Worm (Caenorhabditis elegans) whole organism, L1 larva: ENCODE measurements around the gene K08E5.5.
A peak's percentile ranks its signal among the peaks of the same experiment; 100 is the strongest.

ENCODE experiments used
- C04F5.9 ChIP-seq: sonication (generic microtip); optimal IDR thresholded peaks from 2 replicates; lab custom pipeline; 2016; ENCODE audit warnings: missing genetic modification characterization, missing compliant biosample characterization
- C16A3.4 ChIP-seq: fragments of 150-350 bp; optimal IDR thresholded peaks from 2 replicates; lab custom pipeline; 2014; ENCODE audit warnings: missing biosample characterization, missing genetic modification characterization
- ama-1 ChIP-seq: fragments of 150-350 bp; optimal IDR thresholded peaks from 2 replicates; lab custom pipeline; 2014
- ceh-63 ChIP-seq: fragments of 200-800 bp; sonication (Bioruptor generic); optimal IDR thresholded peaks from 2 replicates; lab custom pipeline; 2018; ENCODE audit warnings: mild to moderate bottlenecking, missing genetic modification characterization, missing compliant biosample characterization
- ceh-8 ChIP-seq: fragments of 200-800 bp; sonication (Bioruptor generic); optimal IDR thresholded peaks from 2 replicates; lab custom pipeline; 2018; ENCODE audit warnings: mild to moderate bottlenecking, missing genetic modification characterization, moderate library complexity, missing compliant biosample characterization
- ceh-82 ChIP-seq, 3 experiments: fragments of 150-350 bp in 1 of 3; sonication (generic microtip) in 2 of 3; optimal IDR thresholded peaks; 2 replicates each; lab custom pipeline; 2014 to 2017; ENCODE audit warnings: missing biosample characterization in 3 of 3, missing genetic modification characterization in 3 of 3
- ceh-88 ChIP-seq: fragments of 200-800 bp; sonication (Bioruptor generic); IDR thresholded peaks from 2 replicates; pipeline ENCODE4 v1.3.6; 2022; ENCODE audit warnings: missing genetic modification characterization, missing compliant biosample characterization
- dpl-1 ChIP-seq, 3 experiments: fragments of 150-350 bp in 2 of 3; sonication (generic microtip) in 1 of 3; optimal IDR thresholded peaks; 2 replicates each; lab custom pipeline; 2014 to 2017; ENCODE audit warnings: missing biosample characterization in 3 of 3, missing genetic modification characterization in 3 of 3, missing genetic modification reagents in 3 of 3
- efl-1 ChIP-seq, 4 experiments: fragments of 150-350 bp; optimal IDR thresholded peaks in 3 of 4; peaks in 1 of 4; 1 replicate in 1 of 4; 2 replicates in 3 of 4; lab custom pipeline; 2014; ENCODE audit warnings: missing biosample characterization in 2 of 4, missing genetic modification characterization in 2 of 4, missing genetic modification reagents in 2 of 4
- egl-13 ChIP-seq: sonication (generic microtip); optimal IDR thresholded peaks from 2 replicates; lab custom pipeline; 2016; ENCODE audit warnings: missing genotype, missing genetic modification reagents, missing genetic modification characterization, missing compliant biosample characterization
- egl-27 ChIP-seq, 2 experiments: fragments of 150-350 bp in 1 of 2; sonication (generic microtip); optimal IDR thresholded peaks; 3 replicates each; lab custom pipeline; 2017 to 2018; ENCODE audit warnings: missing biosample characterization in 2 of 2, missing genetic modification characterization in 2 of 2, missing genetic modification reagents in 2 of 2
- ets-5 ChIP-seq: fragments of 200-800 bp; sonication (Bioruptor generic); IDR thresholded peaks from 2 replicates; pipeline ENCODE4 v1.3.6; 2022; ENCODE audit warnings: missing genetic modification characterization, missing compliant biosample characterization
- fkh-4 ChIP-seq: sonication (generic microtip); optimal IDR thresholded peaks from 2 replicates; lab custom pipeline; 2016; ENCODE audit warnings: missing compliant biosample characterization, missing genetic modification characterization, borderline replicate concordance
- fkh-8 ChIP-seq: sonication (generic microtip); optimal IDR thresholded peaks from 2 replicates; lab custom pipeline; 2016; ENCODE audit warnings: mild to moderate bottlenecking, missing genetic modification characterization, missing compliant biosample characterization
- grh-1 ChIP-seq: fragments of 200-800 bp; sonication (Bioruptor generic); IDR thresholded peaks from 2 replicates; pipeline ENCODE4 v1.3.6; 2022; ENCODE audit warnings: missing genetic modification reagents, missing genetic modification characterization, missing compliant biosample characterization
- hlh-17 ChIP-seq: fragments of 200-800 bp; sonication (Bioruptor generic); optimal IDR thresholded peaks from 2 replicates; lab custom pipeline; 2018; ENCODE audit warnings: missing genetic modification characterization, mild to moderate bottlenecking, missing compliant biosample characterization, moderate library complexity, borderline replicate concordance
- hlh-4 ChIP-seq: sonication (generic microtip); optimal IDR thresholded peaks from 2 replicates; lab custom pipeline; 2016; ENCODE audit warnings: mild to moderate bottlenecking, missing genetic modification characterization, missing compliant biosample characterization
- jun-1 ChIP-seq: fragments of 150-350 bp; optimal IDR thresholded peaks from 2 replicates; lab custom pipeline; 2014; ENCODE audit warnings: missing biosample characterization, missing genetic modification reagents, missing genetic modification characterization
- lin-13 ChIP-seq: fragments of 150-350 bp; optimal IDR thresholded peaks from 2 replicates; lab custom pipeline; 2014; ENCODE audit warnings: missing biosample characterization, missing genetic modification reagents, missing genetic modification characterization
- lin-14 ChIP-seq: fragments of 200-800 bp; sonication (Bioruptor generic); optimal IDR thresholded peaks from 2 replicates; lab custom pipeline; 2018; ENCODE audit warnings: mild to moderate bottlenecking, missing genetic modification characterization, moderate library complexity, missing compliant biosample characterization
- lin-15B ChIP-seq: fragments of 150-350 bp; sonication (generic microtip); optimal IDR thresholded peaks from 3 replicates; lab custom pipeline; 2014; ENCODE audit warnings: missing biosample characterization, missing genetic modification characterization
- lin-39 ChIP-seq: fragments of 150-350 bp; optimal IDR thresholded peaks from 2 replicates; lab custom pipeline; 2014; ENCODE audit warnings: missing biosample characterization, missing genetic modification reagents, missing genetic modification characterization
- lir-3 ChIP-seq: sonication (generic microtip); optimal IDR thresholded peaks from 2 replicates; lab custom pipeline; 2016; ENCODE audit warnings: mild to moderate bottlenecking, missing genetic modification characterization, moderate library complexity, missing compliant biosample characterization; ENCODE audit not compliant: poor library complexity
- lsy-2 ChIP-seq, 2 experiments: fragments of 150-350 bp; optimal IDR thresholded peaks; 2 replicates each; lab custom pipeline; 2014; ENCODE audit warnings: missing biosample characterization in 2 of 2, missing genetic modification characterization in 2 of 2
- mef-2 ChIP-seq: fragments of 150-350 bp; optimal IDR thresholded peaks from 2 replicates; lab custom pipeline; 2014; ENCODE audit warnings: missing biosample characterization, missing genetic modification characterization
- nhr-19 ChIP-seq: fragments of 200-800 bp; sonication (Bioruptor generic); conservative IDR thresholded peaks from 2 replicates; pipeline ENCODE4 v1.3.6; 2022; ENCODE audit warnings: missing genetic modification characterization, missing compliant biosample characterization
- nhr-20 ChIP-seq: sonication (generic microtip); optimal IDR thresholded peaks from 2 replicates; lab custom pipeline; 2016; ENCODE audit warnings: mild to moderate bottlenecking, missing genetic modification characterization, missing compliant biosample characterization
- nhr-76 ChIP-seq: sonication (generic microtip); optimal IDR thresholded peaks from 2 replicates; lab custom pipeline; 2017; ENCODE audit warnings: missing biosample characterization, missing genetic modification characterization
- nhr-84 ChIP-seq: sonication (generic microtip); optimal IDR thresholded peaks from 2 replicates; lab custom pipeline; 2017; ENCODE audit warnings: missing biosample characterization, missing genetic modification characterization
- nhr-85 ChIP-seq: sonication (generic microtip); peaks from one replicate; lab custom pipeline; 2016; ENCODE audit warnings: missing genetic modification characterization, inconsistent platforms, missing compliant biosample characterization
- nhr-90 ChIP-seq: sonication (generic microtip); optimal IDR thresholded peaks from 2 replicates; lab custom pipeline; 2016; ENCODE audit warnings: mild to moderate bottlenecking, missing genetic modification characterization, missing compliant biosample characterization; ENCODE audit not compliant: poor library complexity
- pag-3 ChIP-seq: sonication (generic microtip); optimal IDR thresholded peaks from 2 replicates; lab custom pipeline; 2017; ENCODE audit warnings: missing genetic modification characterization, mild to moderate bottlenecking, missing compliant biosample characterization, antibody characterized with exemption, borderline replicate concordance; ENCODE audit not compliant: insufficient read depth
- pqm-1 ChIP-seq: sonication (generic microtip); optimal IDR thresholded peaks from 3 replicates; lab custom pipeline; 2017; ENCODE audit warnings: missing biosample characterization, missing genetic modification characterization
- skn-1 ChIP-seq: fragments of 150-350 bp; optimal IDR thresholded peaks from 2 replicates; lab custom pipeline; 2014; ENCODE audit warnings: missing biosample characterization, missing genetic modification characterization
- unc-130 ChIP-seq: fragments of 150-350 bp; optimal IDR thresholded peaks from 2 replicates; lab custom pipeline; 2017; ENCODE audit warnings: missing biosample characterization, missing genetic modification characterization, inconsistent platforms
- unc-30 ChIP-seq: sonication (generic microtip); optimal IDR thresholded peaks from 2 replicates; lab custom pipeline; 2017; ENCODE audit warnings: missing biosample characterization, missing genetic modification characterization
- unc-62 ChIP-seq: fragments of 150-350 bp; optimal IDR thresholded peaks from 2 replicates; lab custom pipeline; 2014; ENCODE audit warnings: missing biosample characterization, missing genetic modification reagents, missing genetic modification characterization
- vab-15 ChIP-seq: sonication (generic microtip); optimal IDR thresholded peaks from 2 replicates; lab custom pipeline; 2017; ENCODE audit warnings: missing genotype, mild to moderate bottlenecking, missing genetic modification characterization, missing compliant biosample characterization
- xbp-1 ChIP-seq: sonication (generic microtip); optimal IDR thresholded peaks from 2 replicates; lab custom pipeline; 2016; ENCODE audit warnings: missing genetic modification characterization, missing compliant biosample characterization
- zag-1 ChIP-seq: fragments of 150-350 bp; optimal IDR thresholded peaks from 2 replicates; lab custom pipeline; 2014; ENCODE audit warnings: missing biosample characterization, missing genetic modification characterization
- ztf-11 ChIP-seq, 2 experiments: sonication (generic microtip); optimal IDR thresholded peaks; 2 replicates each; lab custom pipeline; 2016 to 2017; ENCODE audit warnings: missing genetic modification characterization in 2 of 2, missing biosample characterization in 1 of 2, missing compliant biosample characterization in 1 of 2

The K08E5.5 gene

DNA sequence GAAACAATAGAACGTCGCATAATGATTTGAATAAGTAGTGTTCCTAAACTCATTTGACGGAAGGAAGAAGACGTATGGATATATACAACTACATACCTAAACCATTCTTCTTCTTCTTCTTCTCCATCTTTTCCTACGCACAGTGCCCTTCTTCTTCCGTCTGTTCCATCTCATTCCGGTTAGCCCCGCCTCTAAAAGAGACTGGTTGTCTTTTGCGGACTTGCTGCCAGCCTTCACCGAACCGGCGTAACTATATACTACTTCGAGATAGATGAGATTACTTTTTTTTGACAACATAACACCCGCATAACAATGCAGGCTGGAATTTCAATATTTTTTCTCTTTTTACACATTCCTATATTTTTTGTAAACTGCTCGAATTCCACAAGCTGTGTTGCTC, at the start of gene K08E5.5, which contains the start of gene mua-3:
K08E5.5 (minus strand) TSS at position 101 of the 400 bp plus-strand sequence.
mua-3 (plus strand) TSS at position 313 of the 400 bp plus-strand sequence.
- TF ChIP-seq ceh-88 (GFP tag; lab: Robert Waterston, UW), result no peak
- no peak for TF ChIP-seq nhr-19 (GFP tag; lab: Robert Waterston, UW)
- no peak for TF ChIP-seq lin-14 (GFP tag; lab: Kevin White, UChicago)
- no peak for TF ChIP-seq hlh-17

DNA sequence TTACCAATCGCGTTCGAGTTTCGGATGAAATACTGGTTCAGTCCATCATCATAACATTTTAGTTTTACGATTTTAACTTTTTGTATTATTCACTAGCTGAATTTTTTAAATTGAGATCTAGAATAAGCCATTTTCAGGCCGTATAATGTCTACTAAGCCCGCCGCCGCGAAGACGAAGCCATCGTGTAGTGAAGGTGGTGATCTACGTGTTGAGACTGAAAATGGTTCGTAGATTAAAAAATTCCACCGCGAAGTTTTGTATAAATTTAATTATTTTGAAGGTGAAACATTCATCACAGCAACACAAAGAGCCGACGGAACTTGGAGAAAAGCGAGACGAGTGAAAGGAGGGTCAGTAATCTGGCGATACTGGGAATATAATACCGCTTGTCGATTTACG, 49.4 kb upstream of the K08E5.5 start, which contains the start of gene T20G5.9:
T20G5.9 (plus strand) TSS at position 138 of the 400 bp plus-strand sequence.
- TF ChIP-seq xbp-1 (tag; lab: Kevin White, UChicago), result no peak
- peak; percentile 19 for TF ChIP-seq ama-1 (lab: Kevin White, UChicago)

DNA sequence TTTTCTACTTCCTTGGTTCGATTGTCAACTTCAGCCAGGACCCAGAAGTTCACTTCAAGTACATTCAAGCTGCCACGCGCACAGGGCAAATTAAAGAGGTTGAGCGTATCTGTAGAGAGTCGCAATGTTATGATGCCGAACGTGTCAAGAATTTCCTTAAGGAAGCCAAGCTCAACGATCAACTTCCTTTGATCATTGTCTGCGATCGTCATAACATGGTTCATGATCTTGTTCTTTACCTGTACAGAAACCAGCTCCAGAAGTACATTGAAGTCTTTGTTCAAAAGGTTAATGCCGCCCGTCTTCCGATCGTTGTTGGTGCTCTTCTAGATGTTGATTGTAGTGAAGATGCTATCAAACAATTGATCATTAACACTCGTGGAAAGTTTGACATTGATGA, 46.1 kb upstream of the K08E5.5 start:
- TF ChIP-seq pqm-1 (tag; lab: Kevin White, UChicago), result no peak
- no peak for TF ChIP-seq ets-5 (GFP tag; lab: Robert Waterston, UW)
- no peak for TF ChIP-seq pag-3
- TF ChIP-seq lir-3 (tag; lab: Kevin White, UChicago), result no peak
- no peak for TF ChIP-seq nhr-90 (tag; lab: Kevin White, UChicago)
- no peak for TF ChIP-seq efl-1 (optimal IDR thresholded peaks at IDR 0.05; lab: Kevin White, UChicago)
- peak in 1 of 2 experiments; percentile 82 for TF ChIP-seq efl-1 (GFP tag; optimal IDR thresholded peaks at IDR 0.05 in 1 of 2; lab: Kevin White, UChicago)
- TF ChIP-seq fkh-8 (tag; lab: Kevin White, UChicago), result no peak
- no peak for TF ChIP-seq ama-1 (lab: Kevin White, UChicago)
- no peak for TF ChIP-seq nhr-84

DNA sequence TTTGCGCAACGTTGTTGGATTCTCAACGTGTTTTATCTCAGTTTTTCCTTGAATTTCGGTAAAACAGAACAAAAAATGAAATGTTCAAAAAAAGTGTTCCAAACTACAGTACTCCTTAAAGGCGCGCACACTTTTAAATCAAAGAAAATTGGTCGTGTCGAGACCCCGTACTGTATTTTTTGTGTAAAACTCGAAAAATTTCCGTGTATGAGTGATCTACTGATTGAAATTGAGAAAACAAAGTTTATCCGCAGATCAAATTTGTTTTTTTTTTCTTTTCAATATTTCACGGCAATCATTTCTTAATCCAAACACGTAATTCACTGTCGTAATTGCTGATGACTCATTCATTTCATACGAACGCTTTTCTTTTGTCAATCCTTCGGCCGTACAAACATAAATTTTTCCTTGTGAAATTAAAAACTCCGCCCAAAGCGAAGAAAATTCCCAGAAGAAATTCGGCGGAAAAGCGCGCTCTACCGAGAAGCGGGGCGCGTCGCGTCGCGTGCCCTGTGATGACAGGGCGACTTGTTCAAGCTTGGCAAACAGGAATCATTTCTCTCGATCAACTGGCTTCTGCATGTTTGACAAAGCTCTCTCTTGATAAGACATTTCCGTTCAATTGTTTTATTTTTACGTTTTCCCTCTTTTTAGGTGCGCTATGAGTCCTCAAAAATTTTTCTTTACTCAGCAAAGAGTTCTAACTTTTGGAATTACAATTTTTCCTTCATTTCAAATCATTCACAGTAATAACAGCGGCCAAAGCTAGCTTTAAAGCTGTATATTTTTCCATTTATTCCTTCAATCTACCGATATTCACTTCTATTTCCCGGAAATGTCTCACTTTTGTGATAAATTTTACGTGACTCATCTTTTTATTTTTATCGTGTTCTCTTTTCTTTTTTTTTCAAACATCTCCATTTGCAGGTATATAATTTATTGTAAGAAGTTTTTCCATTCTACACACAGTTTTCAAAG, 42.9 kb upstream of the K08E5.5 start, which contains the start of gene chc-1:
chc-1 (plus strand) TSS at position 928 of the 978 bp plus-strand sequence.
- TF ChIP-seq skn-1 (tag; lab: Kevin White, UChicago) (peak; percentile 12), ceh-63 (GFP tag; lab: Kevin White, UChicago) (no peak), egl-27 (tag; optimal IDR thresholded peaks at IDR 0.05; lab: Kevin White, UChicago) (no peak), nhr-20 (no peak), lin-39 (tag; lab: Kevin White, UChicago) (no peak), lir-3 (tag; lab: Kevin White, UChicago) (no peak), ceh-8 (no peak), ets-5 (GFP tag; lab: Robert Waterston, UW) (no peak), dpl-1 (GFP tag; optimal IDR thresholded peaks at IDR 0.05; lab: Kevin White, UChicago) (peak; percentile 17 to 51 (median 30)), ceh-82 (tag; optimal IDR thresholded peaks at IDR 0.05; lab: Kevin White, UChicago) (peak in 1 of 3 experiments; percentile 57), efl-1 (optimal IDR thresholded peaks at IDR 0.05; lab: Kevin White, UChicago) (peak; percentile 26 to 35), efl-1 (GFP tag; optimal IDR thresholded peaks at IDR 0.05 in 1 of 2; lab: Kevin White, UChicago) (peak in 1 of 2 experiments; percentile 43), nhr-19 (GFP tag; lab: Robert Waterston, UW) (no peak), C04F5.9 (tag; lab: Kevin White, UChicago) (no peak), fkh-8 (tag; lab: Kevin White, UChicago) (no peak), hlh-4 (no peak), lin-15B (tag; lab: Kevin White, UChicago) (peak; percentile 70), mef-2 (no peak), ceh-88 (GFP tag; lab: Robert Waterston, UW) (no peak), lsy-2 (tag; optimal IDR thresholded peaks at IDR 0.05; lab: Kevin White, UChicago) (peak in 1 of 2 experiments; percentile 71), unc-62 (GFP tag; lab: Kevin White, UChicago) (no peak), nhr-85 (peak; percentile 48), ztf-11 (tag; optimal IDR thresholded peaks at IDR 0.05; lab: Kevin White, UChicago) (no peak), fkh-4 (tag; lab: Kevin White, UChicago) (no peak), unc-130 (tag; lab: Kevin White, UChicago) (no peak), jun-1 (tag; lab: Kevin White, UChicago) (no peak), zag-1 (tag; lab: Kevin White, UChicago) (no peak), nhr-76 (tag; lab: Kevin White, UChicago) (no peak), hlh-17 (no peak), egl-13 (tag; lab: Kevin White, UChicago) (no peak), vab-15 (peak; percentile 2), grh-1 (no peak), lin-13 (GFP tag; lab: Kevin White, UChicago) (no peak), C16A3.4 (tag; lab: Kevin White, UChicago) (peak; percentile 19), unc-30 (no peak)
